Worm (Caenorhabditis elegans): ENCODE measurements around the gene ttr-34.

The ttr-34 gene

DNA sequence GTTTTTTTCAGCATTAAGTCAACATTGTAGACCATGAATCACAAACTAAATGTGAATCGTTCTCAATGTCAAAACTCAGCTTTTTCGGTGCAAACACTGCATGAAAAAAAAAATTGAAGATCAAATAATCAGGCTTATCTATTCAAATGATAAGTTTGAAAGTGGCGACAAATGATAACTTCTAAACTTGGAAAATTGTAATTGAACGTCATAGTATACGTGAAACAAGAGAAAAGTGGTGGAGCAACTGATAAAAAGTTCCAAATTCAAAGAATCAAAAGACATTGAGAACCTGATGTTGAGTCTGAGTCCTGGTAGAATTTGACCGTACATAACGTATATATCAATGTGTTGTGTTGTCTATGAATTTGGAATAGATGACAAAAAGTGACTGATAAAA lies 23.6 kb downstream of the ttr-34 start:
- TF ChIP-seq daf-16 (GFP tag; optimal IDR thresholded peaks at IDR 0.05) (no peak), daf-16 (tag; optimal IDR thresholded peaks at IDR 0.05) (peak; percentile 46), ztf-7 (tag; optimal IDR thresholded peaks at IDR 0.05) (no peak), ceh-62 (tag; optimal IDR thresholded peaks at IDR 0.05) (no peak), nhr-77 (tag; optimal IDR thresholded peaks at IDR 0.05) (no peak), F26F4.8 (GFP tag; conservative IDR thresholded peaks at IDR 0.05) (no peak), jun-1 (tag; optimal IDR thresholded peaks at IDR 0.05) (no peak), F10B5.3 (tag; optimal IDR thresholded peaks at IDR 0.05) (no peak), madf-9 (GFP tag; conservative IDR thresholded peaks at IDR 0.05) (no peak), pha-4 (GFP tag; IDR thresholded peaks at IDR 0.05) (no peak), pha-4 (tag; optimal IDR thresholded peaks at IDR 0.05) (no peak), hmg-1.1 (GFP tag; IDR thresholded peaks at IDR 0.05) (no peak), ceh-28 (tag; optimal IDR thresholded peaks at IDR 0.05) (no peak), hlh-30 (tag; optimal IDR thresholded peaks at IDR 0.05; ENCODE audit: insufficient read depth) (no peak), dmd-6 (GFP tag; IDR thresholded peaks at IDR 0.05) (peak; percentile 77), unc-62 (GFP tag; optimal IDR thresholded peaks at IDR 0.05 in 1 of 2) (peak in 1 of 2 experiments; percentile 40), unc-62 (tag; optimal IDR thresholded peaks at IDR 0.05) (no peak), fos-1 (tag; optimal IDR thresholded peaks at IDR 0.05) (no peak), nhr-48 (tag; optimal IDR thresholded peaks at IDR 0.05) (peak; percentile 11), nhr-28 (tag; optimal IDR thresholded peaks at IDR 0.05) (no peak), saeg-2 (GFP tag; IDR thresholded peaks at IDR 0.05) (no peak), nhr-237 (tag; optimal IDR thresholded peaks at IDR 0.05) (no peak), lin-1 (GFP tag; IDR thresholded peaks at IDR 0.05) (peak; percentile 26; the same call in 1 of the 2 replicates), nhr-41 (GFP tag; IDR thresholded peaks at IDR 0.05) (no peak), dmd-9 (GFP tag; IDR thresholded peaks at IDR 0.05) (no peak), T20F7.1 (GFP tag; optimal IDR thresholded peaks at IDR 0.05) (no peak), snpc-1.2 (GFP tag; IDR thresholded peaks at IDR 0.05) (no peak), zfp-2 (tag; optimal IDR thresholded peaks at IDR 0.05) (no peak), unc-130 (GFP tag; optimal IDR thresholded peaks at IDR 0.05) (no peak), nhr-11 (tag; optimal IDR thresholded peaks at IDR 0.05) (no peak), dve-1 (tag; optimal IDR thresholded peaks at IDR 0.05; ENCODE audit: insufficient read depth) (peak; percentile 44), lsy-2 (tag; optimal IDR thresholded peaks at IDR 0.05) (no peak), zip-11 (GFP tag; IDR thresholded peaks at IDR 0.05) (no peak), attf-4 (tag; optimal IDR thresholded peaks at IDR 0.05) (no peak), php-3 (GFP tag; IDR thresholded peaks at IDR 0.05) (no peak), vab-7 (GFP tag; IDR thresholded peaks at IDR 0.05) (no peak), lin-15B (tag; optimal IDR thresholded peaks at IDR 0.05) (no peak), nhr-25 (tag; optimal IDR thresholded peaks at IDR 0.05; ENCODE audit: borderline replicate concordance, insufficient read depth) (no peak), nhr-111 (GFP tag; optimal IDR thresholded peaks at IDR 0.05) (no peak), R02D3.7 (tag; optimal IDR thresholded peaks at IDR 0.05) (no peak), ZK337.2 (GFP tag; IDR thresholded peaks at IDR 0.05) (no peak), F49E8.2 (tag; optimal IDR thresholded peaks at IDR 0.05; ENCODE audit: borderline replicate concordance) (no peak), zfp-3 (GFP tag; conservative IDR thresholded peaks at IDR 0.05) (no peak), lir-3 (tag; optimal IDR thresholded peaks at IDR 0.05) (no peak), hlh-11 (tag; optimal IDR thresholded peaks at IDR 0.05) (peak; percentile 11), rbr-2 (tag; optimal IDR thresholded peaks at IDR 0.05) (no peak), spr-3 (GFP tag; optimal IDR thresholded peaks at IDR 0.05) (no peak), pqm-1 (tag; optimal IDR thresholded peaks at IDR 0.05) (peak; percentile 87)

All from whole organism, L4 larva.